Fruit fly (Drosophila melanogaster): ENCODE results near the gene Grx1.

The Grx1 gene

DNA sequence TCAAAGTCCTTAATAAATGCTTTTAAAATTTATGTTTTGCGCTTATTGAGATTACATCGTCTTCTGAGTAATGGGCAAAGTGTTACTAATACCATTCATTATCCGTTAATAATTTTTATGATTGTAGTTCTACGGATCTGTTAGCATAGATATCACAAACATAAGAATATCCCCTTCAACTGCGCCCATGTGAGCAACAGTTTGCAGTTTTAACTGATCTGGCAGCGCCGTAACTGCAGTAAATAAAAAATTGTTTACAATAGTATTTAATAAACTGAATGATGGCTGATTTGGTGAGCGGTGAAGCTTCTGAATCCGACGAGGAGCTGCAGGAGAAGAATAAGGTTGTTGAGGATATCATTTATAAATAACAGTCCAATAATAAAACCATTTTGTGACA lies 997 bp downstream of the Grx1 start, which contains the start of gene Blos3 (continued):
- TF ChIP-seq p53 (GFP tag; optimal IDR thresholded peaks at IDR 0.05) (peak; percentile 4), HLH3B (GFP tag; IDR thresholded peaks at IDR 0.05) (peak; percentile 35), Meics (GFP tag; optimal IDR thresholded peaks at IDR 0.05) (peak; percentile 60), lilli (GFP tag; optimal IDR thresholded peaks at IDR 0.05) (peak; percentile 70), CG6683 (GFP tag; optimal IDR thresholded peaks at IDR 0.05) (no peak), CG13775 (GFP tag; optimal IDR thresholded peaks at IDR 0.05) (peak; percentile 15), gem (tag; optimal IDR thresholded peaks at IDR 0.05) (peak; percentile 76), CG13894 (tag; optimal IDR thresholded peaks at IDR 0.05) (no peak), zfh2 (GFP tag; optimal IDR thresholded peaks at IDR 0.05) (peak; percentile 65)

DNA sequence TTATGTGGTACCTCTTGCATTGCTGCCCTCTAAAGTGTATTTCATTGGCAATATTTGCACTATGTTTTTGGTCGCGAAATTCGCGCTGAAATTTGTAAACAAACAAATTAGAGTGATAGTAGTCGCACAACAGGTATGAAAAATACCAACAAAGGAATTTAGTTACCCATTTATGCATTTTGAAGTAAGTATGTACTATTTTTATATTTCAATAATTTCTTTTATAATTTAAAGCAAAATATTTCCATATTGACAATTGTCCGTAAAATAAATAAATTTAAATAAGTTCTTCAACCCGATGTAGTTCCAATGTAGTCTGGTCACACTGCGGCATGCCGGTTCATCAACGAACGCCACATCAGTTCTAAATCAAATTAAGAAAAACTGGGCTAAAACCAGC lies 3.4 kb downstream of the Grx1 start, which contains the start of the genes Rad9 and Uggt:
Gene Rad9, minus strand, starts transcription at position 114 of the 400 bp plus-strand sequence.
Gene Uggt, plus strand, starts transcription at position 308 of the 400 bp plus-strand sequence.
- TF ChIP-seq CG7963 (GFP tag; IDR thresholded peaks at IDR 0.05; ENCODE audit: partially characterized antibody): no peak
- peak; percentile 53 for TF ChIP-seq CG12659 (GFP tag; optimal IDR thresholded peaks at IDR 0.05)
- TF ChIP-seq nau (GFP tag; optimal IDR thresholded peaks at IDR 0.05): no peak
- no peak for TF ChIP-seq Usf (GFP tag; optimal IDR thresholded peaks at IDR 0.05)
- no peak for TF ChIP-seq Fer2 (tag; optimal IDR thresholded peaks at IDR 0.05)
- no peak for TF ChIP-seq CG34376 (GFP tag; optimal IDR thresholded peaks at IDR 0.05)
- TF ChIP-seq pho (GFP tag; optimal IDR thresholded peaks at IDR 0.05): no peak
- no peak for TF ChIP-seq CG12299 (tag; optimal IDR thresholded peaks at IDR 0.05)
- TF ChIP-seq D19A (tag; optimal IDR thresholded peaks at IDR 0.05): peak; percentile 9
- TF ChIP-seq bcd (GFP tag; optimal IDR thresholded peaks at IDR 0.05): no peak
- no peak for TF ChIP-seq Eip74EF (GFP tag; optimal IDR thresholded peaks at IDR 0.05)
- TF ChIP-seq GATAe (GFP tag; conservative IDR thresholded peaks at IDR 0.05): no peak
- no peak for TF ChIP-seq CG8281 (tag; optimal IDR thresholded peaks at IDR 0.05)
- TF ChIP-seq CG6272 (GFP tag; IDR thresholded peaks at IDR 0.05): no peak
- no peak for TF ChIP-seq lbe (GFP tag; optimal IDR thresholded peaks at IDR 0.05)
- no peak for TF ChIP-seq CG3281 (GFP tag; optimal IDR thresholded peaks at IDR 0.05)
- no peak for TF ChIP-seq HmgD (GFP tag; optimal IDR thresholded peaks at IDR 0.05)
- no peak for TF ChIP-seq Hr51 (GFP tag; optimal IDR thresholded peaks at IDR 0.05)
- no peak for TF ChIP-seq ac (GFP tag; optimal IDR thresholded peaks at IDR 0.05)
- TF ChIP-seq hkb (optimal IDR thresholded peaks at IDR 0.05): no peak
- TF ChIP-seq hkb (GFP tag; IDR thresholded peaks at IDR 0.05): 0 out of 2 replicates have a peak, but pooled peaks have one; percentile 14
- TF ChIP-seq CG12219 (GFP tag; optimal IDR thresholded peaks at IDR 0.05): no peak
- TF ChIP-seq CG3847 (GFP tag; IDR thresholded peaks at IDR 0.05): peak; percentile 45
- TF ChIP-seq H15 (GFP tag; IDR thresholded peaks at IDR 0.05): no peak
- peak; percentile 48 for TF ChIP-seq HmgZ (tag; optimal IDR thresholded peaks at IDR 0.05)
- no peak for TF ChIP-seq Gug (GFP tag; IDR thresholded peaks at IDR 0.05)
- TF ChIP-seq row (GFP tag; IDR thresholded peaks at IDR 0.05): peak; percentile 57
- TF ChIP-seq CG7357 (GFP tag; IDR thresholded peaks at IDR 0.05): no peak
- no peak for TF ChIP-seq PHDP (tag; optimal IDR thresholded peaks at IDR 0.05)
- no peak for TF ChIP-seq Camta (GFP tag; optimal IDR thresholded peaks at IDR 0.05)
- TF ChIP-seq CG2116 (GFP tag; optimal IDR thresholded peaks at IDR 0.05): peak; percentile 75
- no peak for TF ChIP-seq zf30C (GFP tag; optimal IDR thresholded peaks at IDR 0.05)
- TF ChIP-seq CG43689 (GFP tag; IDR thresholded peaks at IDR 0.05): no peak
- TF ChIP-seq CG2712 (tag; optimal IDR thresholded peaks at IDR 0.05): peak; percentile 56
- TF ChIP-seq toy (GFP tag; IDR thresholded peaks at IDR 0.05): no peak
- peak; percentile 92 for TF ChIP-seq CG15514 (GFP tag; optimal IDR thresholded peaks at IDR 0.05)
- TF ChIP-seq CG10959 (GFP tag; IDR thresholded peaks at IDR 0.05): no peak
- no peak for TF ChIP-seq ftz-f1 (GFP tag; optimal IDR thresholded peaks at IDR 0.05)
- no peak for TF ChIP-seq Abd-B (GFP tag; optimal IDR thresholded peaks at IDR 0.05)
- no peak for TF ChIP-seq CG30431 (GFP tag; optimal IDR thresholded peaks at IDR 0.05)
- TF ChIP-seq CG10462 (GFP tag; optimal IDR thresholded peaks at IDR 0.05): no peak
- TF ChIP-seq CG3726 (GFP tag; IDR thresholded peaks at IDR 0.05): no peak
